Fruit fly (Drosophila melanogaster) whole organism, prepupa: ENCODE measurements around the gene Eip78C.

ENCODE experiments used
- Blimp-1 ChIP-seq: fragments of 200-800 bp; sonication (Bioruptor generic); optimal IDR thresholded peaks from 3 replicates; lab custom pipeline; 2017; ENCODE audit warnings: missing biosample characterization, missing genetic modification characterization, mild to moderate bottlenecking, moderate library complexity, missing genetic modification reagents
- CG10669 ChIP-seq: fragments of 200-800 bp; sonication (Bioruptor generic); optimal IDR thresholded peaks from 3 replicates; lab custom pipeline; 2018; ENCODE audit warnings: missing biosample characterization, mild to moderate bottlenecking, missing genetic modification characterization, moderate library complexity
- CG11294 ChIP-seq: fragments of 200-800 bp; sonication (Bioruptor generic); IDR thresholded peaks from 2 replicates; pipeline ENCODE4 v1.3.6; 2022; ENCODE audit warnings: missing biosample characterization, missing genetic modification characterization
- CG11762 ChIP-seq: fragments of 200-800 bp; sonication (Bioruptor generic); optimal IDR thresholded peaks from 3 replicates; lab custom pipeline; 2016; ENCODE audit warnings: missing biosample characterization, missing genetic modification characterization; ENCODE audit not compliant: insufficient read depth
- CG15336 ChIP-seq: fragments of 200-800 bp; sonication (Bioruptor generic); IDR thresholded peaks from 2 replicates; pipeline ENCODE4 v1.3.6; 2022; ENCODE audit warnings: missing biosample characterization, missing genetic modification characterization
- CG16779 ChIP-seq: fragments of 200-800 bp; sonication (Bioruptor generic); optimal IDR thresholded peaks from 3 replicates; lab custom pipeline; 2017; ENCODE audit warnings: missing biosample characterization, mild to moderate bottlenecking, missing genetic modification characterization
- CG3032 ChIP-seq: fragments of 200-800 bp; optimal IDR thresholded peaks from 2 replicates; lab custom pipeline; 2019; ENCODE audit warnings: missing biosample characterization, mild to moderate bottlenecking, missing genetic modification characterization, moderate library complexity
- CG32006 ChIP-seq: fragments of 200-800 bp; sonication (Bioruptor generic); optimal IDR thresholded peaks from 3 replicates; lab custom pipeline; 2017; ENCODE audit warnings: missing biosample characterization, mild to moderate bottlenecking, missing genetic modification characterization
- CG34406 ChIP-seq: fragments of 200-800 bp; sonication (Bioruptor generic); optimal IDR thresholded peaks from 3 replicates; lab custom pipeline; 2016; ENCODE audit warnings: missing biosample characterization, missing genetic modification characterization
- CG3919 ChIP-seq: fragments of 200-800 bp; sonication (Bioruptor generic); optimal IDR thresholded peaks from 3 replicates; lab custom pipeline; 2016; ENCODE audit warnings: missing biosample characterization, missing genetic modification characterization
- CG4318 ChIP-seq: fragments of 200-800 bp; sonication (Bioruptor generic); optimal IDR thresholded peaks from 3 replicates; lab custom pipeline; 2017; ENCODE audit warnings: missing biosample characterization, mild to moderate bottlenecking, missing genetic modification characterization
- CG6163 ChIP-seq: fragments of 200-800 bp; sonication (Bioruptor generic); IDR thresholded peaks from 3 replicates; pipeline ENCODE4 v1.3.6; 2022; ENCODE audit warnings: missing biosample characterization, missing genetic modification characterization
- CG6276 ChIP-seq: fragments of 200-800 bp; sonication (Bioruptor generic); optimal IDR thresholded peaks from 2 replicates; lab custom pipeline; 2017; ENCODE audit warnings: missing biosample characterization, mild to moderate bottlenecking, missing genetic modification characterization
- CG6808 ChIP-seq: fragments of 200-800 bp; sonication (Bioruptor generic); optimal IDR thresholded peaks from 3 replicates; lab custom pipeline; 2017; ENCODE audit warnings: missing biosample characterization, missing genetic modification characterization, mild to moderate bottlenecking, moderate library complexity, missing genetic modification reagents
- CG7368 ChIP-seq: fragments of 200-800 bp; sonication (Bioruptor generic); optimal IDR thresholded peaks from 3 replicates; lab custom pipeline; 2016; ENCODE audit warnings: missing biosample characterization, missing genetic modification characterization
- CG8119 ChIP-seq: fragments of 200-800 bp; sonication (Bioruptor generic); IDR thresholded peaks from 3 replicates; pipeline ENCODE4 v1.3.6; 2022; ENCODE audit warnings: missing biosample characterization, missing genetic modification characterization
- CG8319 ChIP-seq: fragments of 200-800 bp; sonication (Bioruptor generic); optimal IDR thresholded peaks from 3 replicates; lab custom pipeline; 2016; ENCODE audit warnings: missing biosample characterization, missing genetic modification characterization
- CG9139 ChIP-seq: fragments of 200-800 bp; sonication (Bioruptor generic); optimal IDR thresholded peaks from 3 replicates; lab custom pipeline; 2017; ENCODE audit warnings: missing biosample characterization, mild to moderate bottlenecking, missing genetic modification characterization
- Eip75B ChIP-seq: fragments of 200-800 bp; sonication (Bioruptor generic); optimal IDR thresholded peaks from 3 replicates; lab custom pipeline; 2016; ENCODE audit warnings: missing biosample characterization, missing genetic modification characterization
- Eip78C ChIP-seq: fragments of 200-800 bp; sonication (Bioruptor generic); peaks from one replicate; lab custom pipeline; 2016; ENCODE audit warnings: missing biosample characterization, missing genetic modification characterization
- Eip93F ChIP-seq: fragments of 200-800 bp; sonication (Bioruptor generic); optimal IDR thresholded peaks from 2 replicates; lab custom pipeline; 2016; ENCODE audit warnings: missing biosample characterization, mild to moderate bottlenecking, missing genetic modification characterization
- Ets96B ChIP-seq: fragments of 200-800 bp; optimal IDR thresholded peaks from 2 replicates; lab custom pipeline; 2019; ENCODE audit warnings: missing biosample characterization, mild to moderate bottlenecking, missing genetic modification characterization, moderate library complexity
- Gug ChIP-seq: fragments of 200-800 bp; sonication (Bioruptor generic); IDR thresholded peaks from 2 replicates; pipeline ENCODE4 v1.3.6; 2022; ENCODE audit warnings: missing biosample characterization, missing genetic modification characterization
- Hr38 ChIP-seq: sonication (Bioruptor generic); optimal IDR thresholded peaks from 2 replicates; lab custom pipeline; 2016; ENCODE audit warnings: missing biosample characterization, missing genetic modification characterization
- Hr39 ChIP-seq: fragments of 200-800 bp; sonication (Bioruptor generic); optimal IDR thresholded peaks from 2 replicates; lab custom pipeline; 2016; ENCODE audit warnings: missing biosample characterization, missing genetic modification characterization
- Hr4 ChIP-seq: fragments of 200-800 bp; sonication (Bioruptor generic); optimal IDR thresholded peaks from 3 replicates; lab custom pipeline; 2016; ENCODE audit warnings: missing biosample characterization, missing genetic modification characterization
- Lpt ChIP-seq: fragments of 200-800 bp; sonication (Bioruptor generic); optimal IDR thresholded peaks from 3 replicates; lab custom pipeline; 2016; ENCODE audit warnings: missing biosample characterization, missing genetic modification characterization
- Met ChIP-seq: fragments of 200-800 bp; sonication (Bioruptor generic); optimal IDR thresholded peaks from 3 replicates; lab custom pipeline; 2016; ENCODE audit warnings: missing biosample characterization, missing genetic modification characterization
- OdsH ChIP-seq: fragments of 200-800 bp; sonication (Bioruptor generic); optimal IDR thresholded peaks from 3 replicates; lab custom pipeline; 2016; ENCODE audit warnings: missing biosample characterization, missing genetic modification characterization
- Smox ChIP-seq: fragments of 200-800 bp; sonication (Bioruptor generic); optimal IDR thresholded peaks from 3 replicates; lab custom pipeline; 2016; ENCODE audit warnings: missing biosample characterization, missing genetic modification characterization
- Sox15 ChIP-seq: fragments of 200-800 bp; sonication (Bioruptor generic); optimal IDR thresholded peaks from 3 replicates; lab custom pipeline; 2016; ENCODE audit warnings: missing biosample characterization, missing genetic modification characterization
- acj6 ChIP-seq: fragments of 200-800 bp; sonication (Bioruptor generic); optimal IDR thresholded peaks from 3 replicates; lab custom pipeline; 2016; ENCODE audit warnings: missing biosample characterization, missing genetic modification characterization
- cyc ChIP-seq: fragments of 200-800 bp; sonication (Bioruptor generic); optimal IDR thresholded peaks from 3 replicates; lab custom pipeline; 2016; ENCODE audit warnings: missing biosample characterization, missing genetic modification characterization
- dac ChIP-seq: fragments of 200-800 bp; sonication (Bioruptor generic); optimal IDR thresholded peaks from 2 replicates; lab custom pipeline; 2017; ENCODE audit warnings: missing biosample characterization, mild to moderate bottlenecking, missing genetic modification characterization
- dsx ChIP-seq: fragments of 200-800 bp; optimal IDR thresholded peaks from 3 replicates; lab custom pipeline; 2019; ENCODE audit warnings: missing biosample characterization, mild to moderate bottlenecking, missing genetic modification characterization, moderate library complexity; ENCODE audit not compliant: poor library complexity, severe bottlenecking
- eg ChIP-seq: fragments of 200-800 bp; sonication (Bioruptor generic); IDR thresholded peaks from 3 replicates; pipeline ENCODE4 v1.3.6; 2022; ENCODE audit warnings: missing biosample characterization, missing genetic modification characterization
- esn ChIP-seq: fragments of 200-800 bp; sonication (Bioruptor generic); optimal IDR thresholded peaks from 2 replicates; lab custom pipeline; 2016; ENCODE audit warnings: missing biosample characterization, mild to moderate bottlenecking, missing genetic modification characterization, moderate library complexity
- fd85E ChIP-seq: fragments of 200-800 bp; sonication (Bioruptor generic); optimal IDR thresholded peaks from 3 replicates; lab custom pipeline; 2016; ENCODE audit warnings: missing biosample characterization, missing genetic modification characterization
- fkh ChIP-seq: fragments of 200-800 bp; sonication (Bioruptor generic); optimal IDR thresholded peaks from 3 replicates; lab custom pipeline; 2017; ENCODE audit warnings: missing biosample characterization, mild to moderate bottlenecking, missing genetic modification characterization, moderate library complexity
- lz ChIP-seq: fragments of 200-800 bp; sonication (Bioruptor generic); optimal IDR thresholded peaks from 3 replicates; lab custom pipeline; 2016; ENCODE audit warnings: missing biosample characterization, missing genetic modification characterization
- net ChIP-seq: fragments of 200-800 bp; sonication (Bioruptor generic); optimal IDR thresholded peaks from 3 replicates; lab custom pipeline; 2016; ENCODE audit warnings: missing biosample characterization, missing genetic modification characterization
- pdm3 ChIP-seq: fragments of 200-800 bp; sonication (Bioruptor generic); optimal IDR thresholded peaks from 3 replicates; lab custom pipeline; 2016; ENCODE audit warnings: missing biosample characterization, missing genetic modification characterization
- salr ChIP-seq, 2 experiments: fragments of 200-800 bp; sonication (Bioruptor generic); optimal IDR thresholded peaks; 3 replicates each; lab custom pipeline; 2016 to 2018; ENCODE audit warnings: missing biosample characterization in 2 of 2, missing genetic modification characterization in 2 of 2, mild to moderate bottlenecking in 1 of 2
- spab ChIP-seq: fragments of 200-800 bp; sonication (Bioruptor generic); optimal IDR thresholded peaks from 2 replicates; lab custom pipeline; 2017; ENCODE audit warnings: missing biosample characterization, mild to moderate bottlenecking, missing genetic modification characterization, missing genetic modification reagents
- ss ChIP-seq, 2 experiments: fragments of 200-800 bp; sonication (Bioruptor generic); optimal IDR thresholded peaks; 2 replicates in 1 of 2; 3 replicates in 1 of 2; lab custom pipeline; 2017 to 2018; ENCODE audit warnings: mild to moderate bottlenecking in 2 of 2, missing biosample characterization in 2 of 2, missing genetic modification characterization in 2 of 2, moderate library complexity in 1 of 2
- svp ChIP-seq: fragments of 200-800 bp; sonication (Bioruptor generic); peaks from one replicate; lab custom pipeline; 2016; ENCODE audit warnings: missing biosample characterization, missing genetic modification characterization
- topi ChIP-seq: fragments of 200-800 bp; sonication (Bioruptor generic); optimal IDR thresholded peaks from 3 replicates; lab custom pipeline; 2016; ENCODE audit warnings: missing biosample characterization, missing genetic modification characterization
- vri ChIP-seq: fragments of 200-800 bp; sonication (Bioruptor generic); optimal IDR thresholded peaks from 3 replicates; lab custom pipeline; 2016; ENCODE audit warnings: missing biosample characterization, mild to moderate bottlenecking, missing genetic modification characterization

The Eip78C gene

DNA sequence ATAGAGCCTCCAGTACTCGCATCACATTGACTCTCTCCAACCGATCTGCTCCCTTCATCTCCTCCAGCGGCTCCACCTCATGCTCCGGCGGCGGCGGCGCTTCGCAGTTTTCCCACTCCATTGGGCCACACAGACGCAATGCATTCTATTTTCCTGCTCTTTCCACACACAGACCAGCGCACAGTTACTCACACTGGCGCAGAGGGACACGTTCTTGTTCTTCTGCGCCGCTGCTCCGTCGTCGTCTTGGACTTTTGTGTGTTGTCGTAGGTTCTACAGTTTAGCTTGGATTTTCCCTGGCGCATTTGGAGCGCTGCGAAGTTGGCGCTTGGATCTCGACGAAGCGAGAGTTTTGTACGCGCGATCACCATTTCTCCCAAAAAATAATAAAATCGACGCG, at the start of gene Eip78C:
Gene Eip78C, plus strand, starts transcription at position 301 of the 400 bp plus-strand sequence.
- TF ChIP-seq CG6276 (peak; percentile 17), CG8319 (GFP tag; lab: Kevin White, UChicago) (no peak), Gug (GFP tag; lab: Robert Waterston, UW) (peak; percentile 34; the same call in 1 of the 2 replicates), CG6163 (0 out of 3 replicates have a peak, but pooled peaks have one; percentile 12), CG32006 (GFP tag; lab: Kevin White, UChicago) (no peak), Eip78C (GFP tag; lab: Kevin White, UChicago) (peak; percentile 30)

DNA sequence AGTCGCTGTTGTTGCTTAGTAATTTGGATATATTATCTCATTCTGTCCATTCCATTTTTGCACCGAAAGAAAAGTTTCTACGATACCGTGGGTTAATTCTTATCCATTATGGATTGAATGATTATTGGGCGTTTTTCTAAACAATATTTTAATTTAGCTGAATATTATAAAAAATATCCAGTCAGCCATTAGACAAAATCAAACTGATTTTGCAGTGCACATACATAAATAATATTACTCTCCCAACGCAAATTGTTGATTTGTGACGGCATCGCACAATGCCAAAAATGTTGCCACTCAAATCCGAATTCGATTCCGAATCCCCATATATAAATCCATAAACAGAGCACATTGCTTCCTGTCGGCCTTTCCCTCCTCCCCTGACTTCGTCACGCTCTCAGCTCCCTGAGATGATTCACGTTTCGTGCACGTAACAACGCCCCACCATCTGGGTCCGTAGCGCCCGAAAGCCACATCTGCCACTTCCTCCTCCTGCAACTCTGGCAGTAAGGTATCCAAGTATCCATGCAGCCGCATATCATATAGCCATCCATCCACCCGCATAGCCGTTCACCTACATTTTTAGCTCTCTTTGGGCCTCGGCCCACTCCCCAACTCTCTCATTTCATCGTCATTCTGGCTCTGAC, 49.4 kb upstream of the Eip78C start:
- TF ChIP-seq net (GFP tag; lab: Kevin White, UChicago) (peak; percentile 69), dsx (GFP tag; lab: Kevin White, UChicago) (no peak), ss (GFP tag; optimal IDR thresholded peaks at IDR 0.05; lab: Kevin White, UChicago) (peak; percentile 3 to 31), CG8119 (peak; percentile 63), pdm3 (GFP tag; lab: Kevin White, UChicago) (peak; percentile 70), Lpt (GFP tag; lab: Kevin White, UChicago) (peak; percentile 12), CG4318 (no peak), CG7368 (GFP tag; lab: Kevin White, UChicago) (no peak), CG8319 (GFP tag; lab: Kevin White, UChicago) (no peak), Met (GFP tag; lab: Kevin White, UChicago) (peak; percentile 70), Smox (peak; percentile 63), OdsH (peak; percentile 64), Sox15 (GFP tag; lab: Kevin White, UChicago) (no peak), vri (peak; percentile 69), spab (GFP tag; lab: Kevin White, UChicago) (peak; percentile 16), Gug (GFP tag; lab: Robert Waterston, UW) (peak; percentile 47), CG6808 (peak; percentile 14), lz (peak; percentile 49), CG11762 (GFP tag; lab: Kevin White, UChicago) (no peak), cyc (GFP tag; lab: Kevin White, UChicago) (peak; percentile 49), CG34406 (peak; percentile 24), salr (GFP tag; optimal IDR thresholded peaks at IDR 0.05; lab: Kevin White, UChicago) (peak in 1 of 2 experiments; percentile 70), Eip93F (no peak), CG3919 (GFP tag; lab: Kevin White, UChicago) (peak; percentile 64), topi (GFP tag; lab: Kevin White, UChicago) (peak; percentile 57), CG16779 (tag; lab: Kevin White, UChicago) (no peak), dac (no peak), esn (peak; percentile 69), CG6163 (peak; percentile 65), acj6 (GFP tag; lab: Kevin White, UChicago) (peak; percentile 71), fd85E (GFP tag; lab: Kevin White, UChicago) (no peak), CG9139 (GFP tag; lab: Kevin White, UChicago) (no peak), CG3032 (tag; lab: Kevin White, UChicago) (peak; percentile 15), Eip75B (GFP tag; lab: Kevin White, UChicago) (peak; percentile 34), CG32006 (GFP tag; lab: Kevin White, UChicago) (peak; percentile 76), fkh (no peak), Hr39 (peak; percentile 64), Blimp-1 (GFP tag; lab: Kevin White, UChicago) (no peak), CG15336 (GFP tag; lab: Robert Waterston, UW) (peak; percentile 76), CG6276 (no peak), svp (GFP tag; lab: Kevin White, UChicago) (peak; percentile 79), CG10669 (GFP tag; lab: Kevin White, UChicago) (no peak), Hr4 (peak; percentile 75), Hr38 (GFP tag; lab: Kevin White, UChicago) (no peak), CG11294 (peak; percentile 52; the same call in 1 of the 2 replicates), eg (GFP tag; lab: Robert Waterston, UW) (peak; percentile 85), Ets96B (tag; lab: Kevin White, UChicago) (peak; percentile 29)
